Worm (Caenorhabditis elegans) whole organism, dauer: Measurements from ENCODE around the gene cul-1.

Experiments
- unc-62 ChIP-seq: sonication (generic microtip); optimal IDR thresholded peaks from 2 replicates; lab custom pipeline; 2017; ENCODE audit warnings: missing biosample characterization, missing genetic modification reagents, missing genetic modification characterization

The cul-1 gene

DNA sequence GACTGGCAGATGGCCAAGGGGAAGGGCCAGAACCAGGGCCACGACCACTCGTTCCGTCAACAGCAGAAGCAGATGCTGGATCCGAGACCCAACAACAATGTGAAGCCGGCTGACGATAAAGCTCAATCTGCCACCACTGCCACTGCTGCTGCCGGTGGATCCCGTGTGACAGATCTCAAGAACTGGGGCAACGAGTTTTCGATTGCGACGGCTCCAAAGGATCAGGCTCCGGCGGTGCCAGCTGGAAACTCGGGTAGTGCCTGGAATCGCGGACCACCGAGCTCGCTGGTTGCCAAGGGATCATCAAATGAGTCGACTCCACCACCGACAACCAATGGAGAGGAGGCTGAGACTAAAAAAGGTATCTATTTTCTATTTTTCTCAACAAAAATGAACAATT is 6.6 kb upstream of the cul-1 start:
- no peak for TF ChIP-seq unc-62

- TF ChIP-seq unc-62 = no peak
Observed at ce11 chrIII:10469574-10470055, 1.4 kb upstream of the cul-1 start, which contains the start of gene D2045.5. TSS of gene D2045.5 (minus strand) at chrIII:10469624.

DNA sequence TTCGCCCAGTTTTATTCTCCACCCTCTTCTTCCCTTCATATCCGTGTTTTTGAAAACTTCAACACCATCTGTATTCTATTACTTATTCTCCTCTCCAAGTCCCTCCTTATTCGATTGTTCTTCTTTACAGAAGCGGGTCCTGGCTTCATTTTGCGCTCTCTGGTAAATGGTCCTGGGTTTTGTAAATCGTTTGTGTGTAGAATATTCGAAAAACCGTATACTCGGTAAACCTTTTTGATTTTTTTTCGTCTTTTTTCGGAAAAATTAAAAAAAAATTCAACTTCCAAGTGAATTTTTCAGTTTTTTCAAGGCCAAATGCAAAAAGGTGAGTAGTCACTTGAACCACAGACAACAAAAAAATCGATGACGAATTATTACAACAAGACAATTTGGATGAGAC is 3.9 kb downstream of the cul-1 start, which contains the start of gene D2045.9:
Gene D2045.9, plus strand, starts transcription at position 301 of the 400 bp plus-strand sequence.
- no peak for TF ChIP-seq unc-62

DNA sequence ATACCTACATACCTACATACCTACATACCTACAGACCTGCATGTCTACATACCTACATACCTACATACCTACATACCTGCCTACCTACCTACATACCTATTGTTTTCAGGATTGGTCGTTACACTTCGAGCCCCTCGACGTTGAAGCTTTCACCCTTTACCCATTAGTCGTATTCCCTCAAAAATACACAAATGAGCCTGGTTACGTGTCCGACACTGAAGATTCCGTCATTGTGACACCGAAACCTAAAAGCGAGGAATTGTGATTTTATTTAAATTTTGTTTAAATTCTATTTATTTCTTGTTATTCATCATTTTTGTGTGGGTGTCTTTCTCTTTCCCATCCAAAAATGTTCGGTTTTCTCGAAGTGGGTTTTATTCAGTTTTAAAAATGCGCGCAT is 8.1 kb downstream of the cul-1 start, which contains the start of gene D2045.7:
Gene D2045.7, plus strand, starts transcription at position 301 of the 400 bp plus-strand sequence.
- TF ChIP-seq unc-62 = no peak

- TF ChIP-seq unc-62 = no peak
Observed at ce11 chrIII:10481497-10481896, 10.5 kb downstream of the cul-1 start.

ce11 chrIII:10481988-10482387 is 11.0 kb downstream of the cul-1 start, which contains the start of gene D2045.8:
TSS of gene D2045.8 (plus strand) at chrIII:10482288.
- no peak for TF ChIP-seq unc-62

ce11 chrIII:10486455-10486854 is 15.4 kb downstream of the cul-1 start:
- TF ChIP-seq unc-62 = no peak

DNA sequence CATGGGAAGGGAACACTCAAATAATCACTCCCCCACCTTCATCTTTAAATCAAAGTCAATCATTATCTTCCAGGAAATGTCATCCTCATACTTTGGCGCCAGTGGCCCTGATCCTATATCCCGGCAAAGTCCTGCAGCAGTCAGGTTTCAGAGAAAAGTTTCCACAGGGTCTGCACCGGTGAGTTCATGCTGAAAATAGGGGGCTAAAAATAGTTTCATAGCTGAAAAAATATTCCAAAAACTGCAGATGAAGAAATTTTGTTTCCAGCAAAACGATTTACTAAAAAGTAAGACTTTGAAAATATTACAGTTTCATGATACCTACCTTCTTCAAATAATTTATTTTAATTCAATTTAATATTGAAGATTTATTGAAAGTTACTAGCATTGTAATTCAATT is 17.0 kb downstream of the cul-1 start, which contains the start of gene ptr-25:
Gene ptr-25, plus strand, starts transcription at position 73 of the 400 bp plus-strand sequence.
- TF ChIP-seq unc-62 = no peak

DNA sequence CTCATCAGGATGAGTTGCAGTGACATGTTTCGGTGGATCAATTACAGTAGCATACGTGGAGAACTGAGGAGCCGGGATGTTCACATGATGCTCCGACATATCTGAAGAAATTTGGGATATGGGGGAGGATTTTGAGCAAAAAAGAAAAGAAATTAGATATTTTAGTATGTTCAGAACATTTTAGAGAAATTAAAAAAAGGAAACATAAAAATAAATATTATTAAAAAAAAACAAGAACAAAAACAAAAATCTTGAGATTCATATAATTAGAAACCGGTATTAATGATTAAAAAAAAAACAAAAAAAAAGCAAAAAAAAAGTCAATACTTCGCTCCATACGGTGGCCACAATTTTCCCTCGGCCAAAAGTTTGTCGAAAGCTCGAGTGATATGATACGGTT is 32.7 kb downstream of the cul-1 start, which contains the start of gene rab-33:
Gene rab-33, minus strand, starts transcription at position 101 of the 400 bp plus-strand sequence.
- no peak for TF ChIP-seq unc-62

- TF ChIP-seq unc-62 = no peak
Observed at ce11 chrIII:10505182-10505581, 34.1 kb downstream of the cul-1 start, which contains the start of the genes taf-11.3 and urm-1. TSS of gene taf-11.3 (minus strand) at chrIII:10505250. TSS of gene urm-1 (plus strand) at chrIII:10505480.

ce11 chrIII:10505943-10506698 is 35.1 kb downstream of the cul-1 start:
- no peak for TF ChIP-seq unc-62

DNA sequence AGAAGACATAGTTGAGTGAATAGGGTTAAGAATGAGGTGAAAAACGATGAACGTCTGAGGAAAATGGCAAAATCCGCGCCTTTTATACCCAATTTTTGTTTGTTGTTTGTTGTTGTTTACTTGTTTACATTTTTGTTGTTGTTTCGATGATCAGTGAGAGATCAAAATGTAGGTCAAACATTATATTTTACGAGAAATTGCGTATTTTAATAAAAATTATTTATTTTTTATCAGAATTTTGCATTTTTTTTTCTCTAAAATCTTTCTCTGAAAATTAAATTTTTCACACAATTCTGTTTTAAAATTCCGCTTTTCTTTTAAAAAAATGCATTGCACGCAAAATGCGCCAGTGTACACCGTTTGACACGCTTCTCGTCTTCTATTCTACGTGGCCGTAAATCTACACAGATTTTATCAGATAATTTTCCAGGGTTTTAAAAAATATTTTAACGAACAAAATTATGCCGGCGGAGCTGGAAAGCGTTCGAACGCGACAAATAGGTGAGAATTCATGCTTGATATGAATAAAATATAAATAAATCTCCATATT is 35.7 kb downstream of the cul-1 start, which contains the start of the genes sip-1 and sly-1:
Gene sip-1, minus strand, starts transcription at position 103 of the 550 bp plus-strand sequence.
Gene sly-1, plus strand, starts transcription at position 360 of the 550 bp plus-strand sequence.
- no peak for TF ChIP-seq unc-62

- no peak for TF ChIP-seq unc-62
Observed at ce11 chrIII:10512570-10512969, 41.5 kb downstream of the cul-1 start.

DNA sequence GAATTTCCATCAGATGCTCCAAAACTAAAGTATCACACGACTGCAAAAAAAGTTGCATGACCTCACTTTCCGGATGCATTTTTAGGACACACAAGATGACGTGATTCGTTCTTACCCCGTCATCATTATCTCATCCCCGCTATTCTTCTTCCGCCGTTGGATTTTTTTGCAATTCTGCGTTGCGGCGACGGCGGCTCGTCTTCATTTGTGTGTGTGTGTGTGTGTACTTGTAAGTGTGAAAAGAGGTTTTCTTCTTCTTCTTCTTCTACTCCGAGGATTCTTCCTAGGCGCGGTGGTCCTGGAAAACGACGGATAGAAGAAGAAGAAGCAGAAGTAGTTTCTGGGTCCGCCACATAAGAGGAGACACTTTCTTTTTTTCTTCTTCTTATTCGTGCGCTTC is 44.7 kb downstream of the cul-1 start:
- TF ChIP-seq unc-62 = no peak

ce11 chrIII:10518884-10519283 is 47.8 kb downstream of the cul-1 start:
- no peak for TF ChIP-seq unc-62

DNA sequence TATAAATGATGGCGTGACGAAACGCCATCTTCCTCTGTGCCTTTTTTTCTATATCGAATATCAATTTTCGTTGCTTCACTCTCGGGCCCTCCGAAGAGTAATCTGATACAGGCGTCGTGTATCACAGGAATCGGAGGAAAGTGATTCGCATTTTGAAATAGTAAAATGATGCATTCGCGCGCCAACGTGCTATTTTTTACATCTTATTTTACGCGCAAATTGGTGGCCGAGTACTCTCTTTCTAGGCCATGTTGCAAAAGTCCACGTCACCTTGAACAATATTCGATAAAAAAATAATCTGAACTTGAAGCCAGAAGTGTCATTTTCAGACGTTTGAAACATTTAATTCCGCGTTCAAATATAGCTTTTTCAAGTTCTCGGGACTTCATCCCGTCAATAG is 48.6 kb downstream of the cul-1 start:
- TF ChIP-seq unc-62 = no peak

DNA sequence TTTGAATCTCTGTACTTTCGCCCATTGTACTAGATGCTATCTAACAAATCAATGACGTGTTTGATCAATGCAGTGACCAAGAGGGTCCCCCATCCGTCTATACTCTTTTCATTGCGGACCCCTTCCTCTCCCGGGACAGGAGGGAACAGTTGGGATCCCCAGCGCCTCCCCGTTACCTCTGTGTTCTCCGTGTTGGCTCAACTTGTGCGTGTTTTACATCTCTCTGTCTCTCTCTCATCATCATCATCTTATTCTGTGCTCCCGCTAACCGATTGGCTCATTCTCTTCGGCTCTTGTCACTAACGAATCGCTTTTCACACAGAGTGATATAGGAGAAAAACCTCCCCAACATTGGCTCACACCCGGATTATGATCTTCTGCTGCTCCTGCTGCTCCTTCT is 49.5 kb downstream of the cul-1 start, which contains the start of gene unc-49:
Gene unc-49, plus strand, starts transcription at position 240 of the 400 bp plus-strand sequence.
- TF ChIP-seq unc-62 = no peak
